Worm (Caenorhabditis elegans): ENCODE results near the gene Y43C5A.7.

DNA sequence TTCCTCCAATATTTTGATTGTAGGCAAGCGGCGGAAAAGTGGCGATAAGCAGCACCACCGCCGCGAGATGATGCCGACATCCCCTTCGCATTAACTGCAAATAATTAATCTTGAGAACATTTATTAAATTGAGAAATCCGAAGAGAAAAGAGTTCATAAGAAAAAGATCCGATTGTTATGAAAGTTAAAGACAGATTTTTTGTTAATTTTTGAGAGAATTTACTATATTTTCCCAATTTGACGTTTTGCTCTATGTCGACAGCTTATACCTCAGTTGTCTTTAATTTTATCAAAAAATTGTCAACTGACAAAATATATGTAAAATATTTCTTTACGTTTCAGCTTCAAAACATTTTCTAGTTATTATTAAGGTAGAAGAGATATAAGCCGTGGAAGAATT lies 25.1 kb downstream of the Y43C5A.7 start, which contains the start of gene R09E10.5:
- TF ChIP-seq dao-5 (tag; optimal IDR thresholded peaks at IDR 0.05), result no peak
- TF ChIP-seq him-1 (tag; optimal IDR thresholded peaks at IDR 0.05), result no peak

Data from whole organism, L4/young adult.